Worm (Caenorhabditis elegans): ENCODE results near the gene Y97E10AL.1.

ce11 chrV:7940299-7940698 lies 45.7 kb upstream of the Y97E10AL.1 start, which contains the start of gene srt-53:
- TF ChIP-seq him-1 (tag; optimal IDR thresholded peaks at IDR 0.05) (no peak), W03F9.2 (tag; optimal IDR thresholded peaks at IDR 0.05) (no peak)

Measured in whole organism, L4/young adult.